Worm (Caenorhabditis elegans) whole organism, L1 larva: ENCODE results near the gene dagl-2.

Source experiments
- ceh-82 ChIP-seq, 3 experiments: fragments of 150-350 bp in 1 of 3; sonication (generic microtip) in 2 of 3; optimal IDR thresholded peaks; 2 replicates each; lab custom pipeline; 2014 to 2017; ENCODE audit warnings: missing biosample characterization in 3 of 3, missing genetic modification characterization in 3 of 3
- snpc-4 ChIP-seq: fragments of 150-350 bp; optimal IDR thresholded peaks from 2 replicates; lab custom pipeline; 2014; ENCODE audit warnings: missing biosample characterization, missing genetic modification characterization
- snu-23 ChIP-seq: sonication (generic microtip); optimal IDR thresholded peaks from 2 replicates; lab custom pipeline; 2016; ENCODE audit warnings: missing genetic modification characterization, missing compliant biosample characterization
- sptf-1 ChIP-seq: fragments of 150-350 bp; optimal IDR thresholded peaks from 2 replicates; lab custom pipeline; 2014; ENCODE audit warnings: missing biosample characterization, missing genetic modification characterization

- TF ChIP-seq sptf-1, result no peak
- no peak for TF ChIP-seq snu-23 (GFP tag; lab: Kevin White, UChicago)
- TF ChIP-seq snpc-4 (tag; lab: Kevin White, UChicago), result no peak
- TF ChIP-seq ceh-82 (tag; optimal IDR thresholded peaks at IDR 0.05; lab: Kevin White, UChicago), result no peak
Observed at ce11 chrIII:740382-740781, 42.7 kb downstream of the dagl-2 start, which contains the start of gene idpp-1.
